Fruit fly (Drosophila melanogaster) whole organism, embryonic: ENCODE measurements around the gene CG13127.

Source experiments
- ATbp ChIP-seq: fragments of 200-800 bp; sonication (Bioruptor generic); optimal IDR thresholded peaks from 2 replicates; lab custom pipeline; 2017; ENCODE audit warnings: missing biosample characterization, mild to moderate bottlenecking, missing genetic modification characterization, missing genetic modification reagents
- BtbVII ChIP-seq: fragments of 200-800 bp; sonication (Bioruptor generic); optimal IDR thresholded peaks from 3 replicates; lab custom pipeline; 2017; ENCODE audit warnings: missing biosample characterization, mild to moderate bottlenecking, missing genetic modification characterization
- CG10431 ChIP-seq: fragments of 200-800 bp; sonication (Bioruptor generic); optimal IDR thresholded peaks from 3 replicates; lab custom pipeline; 2018; ENCODE audit warnings: missing biosample characterization, mild to moderate bottlenecking, missing genetic modification characterization
- CG11093 ChIP-seq: fragments of 200-800 bp; sonication (Bioruptor generic); IDR thresholded peaks from 3 replicates; pipeline ENCODE4 v1.3.6; 2022; ENCODE audit warnings: missing biosample characterization, missing genetic modification characterization
- CG11560 ChIP-seq: fragments of 200-800 bp; sonication (Bioruptor generic); IDR thresholded peaks from 3 replicates; pipeline ENCODE4 v1.3.6; 2022; ENCODE audit warnings: missing biosample characterization, missing genetic modification characterization
- CG14014 ChIP-seq: fragments of 200-800 bp; sonication (Bioruptor generic); IDR thresholded peaks from 2 replicates; pipeline ENCODE4 v1.3.6; 2022; ENCODE audit warnings: missing biosample characterization, missing genetic modification characterization
- CG1602 ChIP-seq: fragments of 200-800 bp; sonication (Bioruptor generic); optimal IDR thresholded peaks from 3 replicates; lab custom pipeline; 2016; ENCODE audit warnings: missing biosample characterization, missing genetic modification characterization
- CG1647 ChIP-seq: fragments of 200-800 bp; sonication (Bioruptor generic); optimal IDR thresholded peaks from 3 replicates; lab custom pipeline; 2016; ENCODE audit warnings: missing biosample characterization, missing genetic modification characterization
- CG16813 ChIP-seq: fragments of 200-800 bp; sonication (Bioruptor generic); IDR thresholded peaks from 3 replicates; pipeline ENCODE4 v1.3.6; 2022; ENCODE audit warnings: missing biosample characterization, missing genetic modification characterization; ENCODE audit not compliant: partially characterized antibody
- CG1792 ChIP-seq: fragments of 200-800 bp; sonication (Bioruptor generic); optimal IDR thresholded peaks from 2 replicates; lab custom pipeline; 2016; ENCODE audit warnings: missing biosample characterization, missing genetic modification characterization
- CG1832 ChIP-seq: fragments of 200-800 bp; sonication (Bioruptor generic); optimal IDR thresholded peaks from 2 replicates; lab custom pipeline; 2017; ENCODE audit warnings: missing biosample characterization, mild to moderate bottlenecking, missing genetic modification characterization, inconsistent platforms
- CG31441 ChIP-seq: fragments of 200-800 bp; sonication (Bioruptor generic); IDR thresholded peaks from 2 replicates; pipeline ENCODE4 v1.3.6; 2022; ENCODE audit warnings: missing biosample characterization, missing genetic modification characterization
- CG3163 ChIP-seq: fragments of 200-800 bp; sonication (Bioruptor generic); optimal IDR thresholded peaks from 3 replicates; lab custom pipeline; 2016; ENCODE audit warnings: missing biosample characterization, missing genetic modification characterization
- CG33213 ChIP-seq: fragments of 200-800 bp; sonication (Bioruptor generic); optimal IDR thresholded peaks from 3 replicates; lab custom pipeline; 2016; ENCODE audit warnings: missing biosample characterization, missing genetic modification characterization
- CG34376 ChIP-seq: fragments of 200-800 bp; sonication (Bioruptor generic); optimal IDR thresholded peaks from 2 replicates; lab custom pipeline; 2018; ENCODE audit warnings: missing biosample characterization, mild to moderate bottlenecking, missing genetic modification characterization
- CG4617 ChIP-seq: fragments of 200-800 bp; sonication (Bioruptor generic); optimal IDR thresholded peaks from 3 replicates; lab custom pipeline; 2016; ENCODE audit warnings: missing biosample characterization, missing genetic modification characterization, borderline replicate concordance
- CG4707 ChIP-seq: fragments of 200-800 bp; sonication (Bioruptor generic); optimal IDR thresholded peaks from 2 replicates; lab custom pipeline; 2018; ENCODE audit warnings: missing biosample characterization, mild to moderate bottlenecking, missing genetic modification characterization, moderate library complexity
- CG7963 ChIP-seq: fragments of 200-800 bp; sonication (Bioruptor generic); IDR thresholded peaks from 3 replicates; pipeline ENCODE4 v1.3.6; 2022; ENCODE audit warnings: missing biosample characterization, missing genetic modification characterization; ENCODE audit not compliant: partially characterized antibody
- CG8281 ChIP-seq: fragments of 200-800 bp; sonication (Bioruptor generic); optimal IDR thresholded peaks from 2 replicates; lab custom pipeline; 2018; ENCODE audit warnings: missing biosample characterization, mild to moderate bottlenecking, missing genetic modification characterization, moderate library complexity
- D ChIP-seq, 2 experiments: fragments of 200-800 bp in 1 of 2; fragments of >200 bp in 1 of 2; sonication (Bioruptor generic) in 1 of 2; optimal IDR thresholded peaks; 2 replicates in 1 of 2; 3 replicates in 1 of 2; lab custom pipeline; 2017; ENCODE audit warnings: mild to moderate bottlenecking in 1 of 2, missing biosample characterization in 1 of 2, missing genetic modification characterization in 1 of 2, missing genetic modification reagents in 1 of 2
- D19A ChIP-seq: fragments of 200-800 bp; optimal IDR thresholded peaks from 3 replicates; lab custom pipeline; 2019; ENCODE audit warnings: missing biosample characterization, mild to moderate bottlenecking, missing genetic modification characterization, moderate library complexity
- Dref ChIP-seq: fragments of 200-800 bp; sonication (Bioruptor generic); IDR thresholded peaks from 2 replicates; pipeline ENCODE4 v1.3.6; 2022; ENCODE audit warnings: missing biosample characterization, missing genetic modification characterization
- Fer2 ChIP-seq: fragments of 200-800 bp; sonication (Bioruptor generic); optimal IDR thresholded peaks from 2 replicates; lab custom pipeline; 2018; ENCODE audit warnings: missing biosample characterization, mild to moderate bottlenecking, missing genetic modification characterization, moderate library complexity
- Fer3 ChIP-seq: fragments of 200-800 bp; sonication (Bioruptor generic); optimal IDR thresholded peaks from 2 replicates; lab custom pipeline; 2018; ENCODE audit warnings: missing biosample characterization, mild to moderate bottlenecking, missing genetic modification characterization, moderate library complexity
- HHEX ChIP-seq: fragments of 200-800 bp; sonication (Bioruptor generic); optimal IDR thresholded peaks from 3 replicates; lab custom pipeline; 2017; ENCODE audit warnings: missing biosample characterization, mild to moderate bottlenecking, missing genetic modification characterization, missing genetic modification reagents
- Nf-YA ChIP-seq: fragments of 200-800 bp; sonication (Bioruptor generic); IDR thresholded peaks from 2 replicates; pipeline ENCODE4 v1.3.6; 2022; ENCODE audit warnings: missing biosample characterization, missing genetic modification characterization
- NfI ChIP-seq: fragments of 200-800 bp; sonication (Bioruptor generic); optimal IDR thresholded peaks from 3 replicates; lab custom pipeline; 2018; ENCODE audit warnings: missing biosample characterization, mild to moderate bottlenecking, missing genetic modification characterization, moderate library complexity
- Oli ChIP-seq: fragments of 200-800 bp; sonication (Bioruptor generic); optimal IDR thresholded peaks from 2 replicates; lab custom pipeline; 2018; ENCODE audit warnings: missing biosample characterization, mild to moderate bottlenecking, missing genetic modification characterization, moderate library complexity
- Opbp ChIP-seq: fragments of 200-800 bp; sonication (Bioruptor generic); IDR thresholded peaks from 3 replicates; pipeline ENCODE4 v1.3.6; 2022; ENCODE audit warnings: missing biosample characterization, missing genetic modification characterization; ENCODE audit not compliant: partially characterized antibody
- Side ChIP-seq: fragments of 200-800 bp; sonication (Bioruptor generic); optimal IDR thresholded peaks from 2 replicates; lab custom pipeline; 2016; ENCODE audit warnings: missing biosample characterization, missing genetic modification characterization
- Trl ChIP-seq, 3 experiments: fragments of >200 bp in 2 of 3; fragments of 200-800 bp in 1 of 3; sonication (Bioruptor generic) in 1 of 3; optimal IDR thresholded peaks; 2 replicates in 1 of 3; 3 replicates in 2 of 3; lab custom pipeline; 2016 to 2017; ENCODE audit warnings: missing biosample characterization in 1 of 3, missing genetic modification characterization in 1 of 3
- ac ChIP-seq: fragments of 200-800 bp; sonication (Bioruptor generic); optimal IDR thresholded peaks from 3 replicates; lab custom pipeline; 2017; ENCODE audit warnings: missing biosample characterization, mild to moderate bottlenecking, missing genetic modification characterization
- cato ChIP-seq: fragments of 200-800 bp; sonication (Bioruptor generic); optimal IDR thresholded peaks from 2 replicates; lab custom pipeline; 2016; ENCODE audit warnings: missing biosample characterization, missing genetic modification characterization, borderline replicate concordance
- croc ChIP-seq: fragments of 200-800 bp; sonication (Bioruptor generic); conservative IDR thresholded peaks from 3 replicates; pipeline ENCODE4 v1.3.6; 2022; ENCODE audit warnings: missing biosample characterization, missing genetic modification characterization
- crol ChIP-seq: fragments of 200-800 bp; sonication (Bioruptor generic); IDR thresholded peaks from 2 replicates; pipeline ENCODE4 v1.3.6; 2022; ENCODE audit warnings: missing biosample characterization, missing genetic modification characterization
- da ChIP-seq: fragments of 200-800 bp; sonication (Bioruptor generic); optimal IDR thresholded peaks from 2 replicates; lab custom pipeline; 2016; ENCODE audit warnings: missing biosample characterization, missing genetic modification characterization
- fru ChIP-seq: fragments of >200 bp; optimal IDR thresholded peaks from 2 replicates; lab custom pipeline; 2017
- maf-S ChIP-seq: fragments of 200-800 bp; sonication (Bioruptor generic); optimal IDR thresholded peaks from 2 replicates; lab custom pipeline; 2016; ENCODE audit warnings: missing biosample characterization, missing genetic modification characterization
- pb ChIP-seq: fragments of 200-800 bp; sonication (Bioruptor generic); optimal IDR thresholded peaks from 3 replicates; lab custom pipeline; 2016; ENCODE audit warnings: missing biosample characterization, missing genetic modification characterization
- pfk ChIP-seq: fragments of 200-800 bp; sonication (Bioruptor generic); optimal IDR thresholded peaks from 2 replicates; lab custom pipeline; 2018; ENCODE audit warnings: missing biosample characterization, mild to moderate bottlenecking, missing genetic modification characterization, moderate library complexity
- pho ChIP-seq: fragments of 200-800 bp; sonication (Bioruptor generic); optimal IDR thresholded peaks from 2 replicates; lab custom pipeline; 2016; ENCODE audit warnings: missing biosample characterization, missing genetic modification characterization
- seq ChIP-seq: fragments of 200-800 bp; sonication (Bioruptor generic); IDR thresholded peaks from 2 replicates; pipeline ENCODE4 v1.3.6; 2022; ENCODE audit warnings: missing biosample characterization, missing genetic modification characterization
- sqz ChIP-seq: fragments of 200-800 bp; sonication (Bioruptor generic); optimal IDR thresholded peaks from 3 replicates; lab custom pipeline; 2018; ENCODE audit warnings: missing biosample characterization, mild to moderate bottlenecking, missing genetic modification characterization
- stc ChIP-seq: fragments of 200-800 bp; sonication (Bioruptor generic); IDR thresholded peaks from 2 replicates; pipeline ENCODE4 v1.3.6; 2022; ENCODE audit warnings: missing biosample characterization, missing genetic modification characterization
- tup ChIP-seq: fragments of 200-800 bp; sonication (Bioruptor generic); optimal IDR thresholded peaks from 2 replicates; lab custom pipeline; 2016; ENCODE audit warnings: missing biosample characterization, mild to moderate bottlenecking, missing genetic modification characterization, moderate library complexity
- twi ChIP-seq: fragments of 200-800 bp; optimal IDR thresholded peaks from 2 replicates; lab custom pipeline; 2019; ENCODE audit warnings: missing biosample characterization, mild to moderate bottlenecking, missing genetic modification characterization, moderate library complexity
- wek ChIP-seq: fragments of 200-800 bp; sonication (Bioruptor generic); optimal IDR thresholded peaks from 3 replicates; lab custom pipeline; 2018; ENCODE audit warnings: missing biosample characterization, mild to moderate bottlenecking, missing genetic modification characterization, moderate library complexity
- wor ChIP-seq: fragments of 200-800 bp; sonication (Bioruptor generic); IDR thresholded peaks from 2 replicates; pipeline ENCODE4 v1.3.6; 2022; ENCODE audit warnings: missing biosample characterization, missing genetic modification characterization

The CG13127 gene

DNA sequence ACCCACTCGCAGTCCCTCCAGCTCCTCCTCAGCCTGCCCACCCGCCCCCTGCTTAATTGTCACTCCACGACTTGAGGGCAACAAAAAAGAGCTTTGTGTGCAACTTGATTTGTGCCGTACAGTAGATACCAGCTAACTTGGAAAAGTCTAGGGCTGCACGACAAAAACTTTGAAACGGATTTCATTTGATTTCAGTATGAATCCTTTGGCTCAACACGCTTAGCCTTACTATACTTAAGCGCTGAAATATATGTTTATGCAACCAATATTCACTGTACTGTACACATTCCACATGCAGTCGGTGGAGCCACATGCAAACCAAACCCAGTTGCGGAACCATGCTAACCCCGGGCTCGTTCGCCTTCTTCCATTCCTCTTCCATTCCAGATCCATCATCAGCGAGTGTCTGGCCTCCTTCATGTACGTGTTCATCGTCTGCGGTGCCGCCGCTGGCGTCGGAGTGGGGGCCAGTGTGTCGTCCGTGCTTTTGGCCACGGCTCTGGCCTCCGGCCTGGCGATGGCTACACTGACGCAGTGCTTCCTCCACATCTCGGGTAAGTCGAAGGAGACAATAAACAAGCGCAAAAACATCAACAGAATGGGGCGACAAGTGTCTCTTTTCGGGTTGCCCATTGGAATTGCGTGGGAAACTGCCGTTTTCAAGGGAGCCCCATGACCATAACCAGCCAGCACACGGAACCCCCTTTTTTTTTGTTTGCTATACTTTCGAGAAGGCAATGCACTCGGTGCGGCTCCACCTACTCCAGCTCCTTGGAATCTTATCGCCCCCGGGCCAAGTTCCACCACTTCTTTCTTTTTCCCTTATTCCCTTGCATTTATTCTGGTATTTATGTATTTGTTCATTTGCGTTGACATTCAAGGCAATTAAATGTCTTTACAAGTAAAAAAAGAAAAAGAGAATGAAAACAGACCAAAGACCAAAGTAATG, 39.8 kb upstream of the CG13127 start (continued):
- TF ChIP-seq CG8281 (tag; lab: Kevin White, UChicago) (no peak), pho (GFP tag; lab: Kevin White, UChicago) (no peak), CG4707 (GFP tag; lab: Kevin White, UChicago) (no peak), twi (tag; lab: Kevin White, UChicago) (no peak), croc (GFP tag; lab: Robert Waterston, UW) (peak; percentile 68), pfk (GFP tag; lab: Kevin White, UChicago) (no peak), sqz (GFP tag; lab: Kevin White, UChicago) (no peak), D (optimal IDR thresholded peaks at IDR 0.05; lab: Kevin White, UChicago) (no peak), D (GFP tag; optimal IDR thresholded peaks at IDR 0.05; lab: Kevin White, UChicago) (peak; percentile 67), D19A (tag; lab: Kevin White, UChicago) (peak; percentile 54), Fer2 (no peak), cato (no peak), BtbVII (GFP tag; lab: Kevin White, UChicago) (no peak), pb (no peak), Oli (tag; lab: Kevin White, UChicago) (peak; percentile 63), wor (GFP tag; lab: Robert Waterston, UW) (peak; percentile 34), CG16813 (GFP tag; lab: Robert Waterston, UW) (no peak), ac (no peak), CG1647 (GFP tag; lab: Kevin White, UChicago) (no peak), CG3163 (no peak), CG14014 (no peak), fru (lab: Kevin White, UChicago) (no peak), maf-S (GFP tag; lab: Kevin White, UChicago) (no peak), NfI (peak; percentile 47), wek (GFP tag; lab: Kevin White, UChicago) (no peak), Fer3 (peak; percentile 18), Opbp (GFP tag; lab: Robert Waterston, UW) (no peak), CG34376 (GFP tag; lab: Kevin White, UChicago) (no peak), CG1832 (no peak), crol (GFP tag; lab: Robert Waterston, UW) (no peak), tup (GFP tag; lab: Kevin White, UChicago) (no peak), CG1602 (GFP tag; lab: Kevin White, UChicago) (no peak), CG1792 (GFP tag; lab: Kevin White, UChicago) (no peak), CG11093 (GFP tag; lab: Robert Waterston, UW) (peak; percentile 70), ATbp (GFP tag; lab: Kevin White, UChicago) (peak; percentile 61), seq (GFP tag; lab: Robert Waterston, UW) (no peak), CG33213 (GFP tag; lab: Kevin White, UChicago) (no peak), HHEX (GFP tag; lab: Kevin White, UChicago) (peak; percentile 13), Side (GFP tag; lab: Kevin White, UChicago) (no peak), CG4617 (GFP tag; lab: Kevin White, UChicago) (no peak), stc (GFP tag; lab: Robert Waterston, UW) (peak; percentile 73), CG31441 (GFP tag; lab: Robert Waterston, UW) (peak; percentile 68), Dref (GFP tag; lab: Robert Waterston, UW) (no peak), da (GFP tag; lab: Kevin White, UChicago) (no peak), CG11560 (tag; lab: Robert Waterston, UW) (0 out of 3 replicates have a peak, but pooled peaks have one; percentile 11), Trl (optimal IDR thresholded peaks at IDR 0.05; lab: Kevin White, UChicago) (no peak), Trl (GFP tag; optimal IDR thresholded peaks at IDR 0.05; lab: Kevin White, UChicago) (peak; percentile 11), CG7963 (GFP tag; lab: Robert Waterston, UW) (no peak), CG10431 (no peak), Nf-YA (GFP tag; lab: Robert Waterston, UW) (no peak)
